Worm (Caenorhabditis elegans) whole organism, late embryonic: ENCODE results near the gene C13C4.6.

Experiments
- C08G9.2 ChIP-seq: sonication (generic microtip); optimal IDR thresholded peaks from 2 replicates; lab custom pipeline; 2016; ENCODE audit warnings: mild to moderate bottlenecking, missing genetic modification characterization, moderate library complexity, missing compliant biosample characterization
- F13H6.1 ChIP-seq: sonication (generic microtip); optimal IDR thresholded peaks from 2 replicates; lab custom pipeline; 2016; ENCODE audit warnings: missing genetic modification characterization, missing compliant biosample characterization
- ama-1 ChIP-seq: fragments of 150-350 bp; optimal IDR thresholded peaks from 2 replicates; lab custom pipeline; 2014
- ceh-2 ChIP-seq: sonication (generic microtip); optimal IDR thresholded peaks from 2 replicates; lab custom pipeline; 2016; ENCODE audit warnings: missing genotype, missing genetic modification characterization, missing compliant biosample characterization
- ceh-31 ChIP-seq: sonication (generic microtip); optimal IDR thresholded peaks from 2 replicates; lab custom pipeline; 2016; ENCODE audit warnings: missing genetic modification characterization, missing compliant biosample characterization
- ceh-6 ChIP-seq: fragments of 200-800 bp; sonication (Bioruptor generic); optimal IDR thresholded peaks from 2 replicates; lab custom pipeline; 2018; ENCODE audit warnings: mild to moderate bottlenecking, missing genetic modification characterization, missing compliant biosample characterization
- pros-1 ChIP-seq: fragments of 150-350 bp; optimal IDR thresholded peaks from 2 replicates; lab custom pipeline; 2014; ENCODE audit warnings: missing biosample characterization, missing genetic modification reagents, missing genetic modification characterization
- rnt-1 ChIP-seq: sonication (generic microtip); optimal IDR thresholded peaks from 2 replicates; lab custom pipeline; 2016; ENCODE audit warnings: missing genetic modification characterization, missing compliant biosample characterization
- tbx-2 ChIP-seq: sonication (generic microtip); optimal IDR thresholded peaks from 2 replicates; lab custom pipeline; 2016; ENCODE audit warnings: missing genetic modification characterization, missing compliant biosample characterization

- TF ChIP-seq tbx-2 (tag; lab: Kevin White, UChicago) (no peak), ama-1 (no peak), pros-1 (tag; lab: Kevin White, UChicago) (no peak), ceh-6 (GFP tag; lab: Kevin White, UChicago) (no peak), ceh-2 (tag; lab: Kevin White, UChicago) (no peak), F13H6.1 (tag; lab: Kevin White, UChicago) (no peak), C08G9.2 (tag; lab: Kevin White, UChicago) (no peak), rnt-1 (tag; lab: Kevin White, UChicago) (no peak), ceh-31 (no peak)
These were observed 7.6 kb upstream of the C13C4.6 start for ce11 chrV:12113726-12114125.
